Worm (Caenorhabditis elegans): ENCODE data around the gene col-116.

- TF ChIP-seq hmg-4 (GFP tag; optimal IDR thresholded peaks at IDR 0.05) (no peak), ama-1 (optimal IDR thresholded peaks at IDR 0.05) (no peak), ceh-13 (GFP tag; optimal IDR thresholded peaks at IDR 0.05) (no peak), tbx-37 (GFP tag; conservative IDR thresholded peaks at IDR 0.05) (no peak), flt-1 (GFP tag; IDR thresholded peaks at IDR 0.05) (no peak), F13C5.2 (tag; optimal IDR thresholded peaks at IDR 0.05) (no peak), ceh-36 (tag; optimal IDR thresholded peaks at IDR 0.05) (no peak), scrt-1 (GFP tag; IDR thresholded peaks at IDR 0.05) (no peak), sea-1 (GFP tag; conservative IDR thresholded peaks at IDR 0.05) (no peak), ets-7 (tag; optimal IDR thresholded peaks at IDR 0.05) (no peak), tra-4 (tag; optimal IDR thresholded peaks at IDR 0.05) (no peak)
Measured at ce11 chrIV:8328913-8329312, 26.8 kb upstream of the col-116 start, which contains the start of gene F35H10.2.

Measured in whole organism, early embryonic.